Fruit fly (Drosophila melanogaster): Measurements from ENCODE around the gene CG31760.

CG31760 gene

DNA sequence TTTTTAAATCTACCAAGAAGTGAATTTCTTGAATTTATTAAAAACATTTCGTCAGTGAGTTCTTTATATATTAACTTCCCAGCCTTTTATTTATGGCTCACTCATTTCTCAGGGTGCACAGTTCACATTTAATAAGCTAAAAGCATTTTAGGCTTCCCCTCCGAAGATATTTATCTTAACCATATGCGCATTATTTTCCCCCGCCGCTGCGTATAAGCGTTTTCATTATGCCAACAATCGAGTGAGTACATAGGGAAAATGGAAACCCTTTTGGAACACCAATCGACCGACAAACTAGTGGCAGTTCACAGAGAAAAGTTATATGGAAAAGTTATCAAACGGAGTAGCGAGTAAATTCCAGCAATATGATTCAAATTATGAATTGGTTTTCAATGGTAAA lies 4.9 kb upstream of the CG31760 start, which contains the start of gene Gr33a:
Gene Gr33a (plus strand): TSS at position 301 of the 400 bp plus-strand sequence.
- TF ChIP-seq noc (tag; optimal IDR thresholded peaks at IDR 0.05), result no peak

- TF ChIP-seq noc (tag; optimal IDR thresholded peaks at IDR 0.05), result no peak
Measured at dm6 chr2L:12161467-12161866, 18.9 kb downstream of the CG31760 start, which contains the start of gene CG31861. TSS of gene CG31861 (plus strand) at chr2L:12161767.

DNA sequence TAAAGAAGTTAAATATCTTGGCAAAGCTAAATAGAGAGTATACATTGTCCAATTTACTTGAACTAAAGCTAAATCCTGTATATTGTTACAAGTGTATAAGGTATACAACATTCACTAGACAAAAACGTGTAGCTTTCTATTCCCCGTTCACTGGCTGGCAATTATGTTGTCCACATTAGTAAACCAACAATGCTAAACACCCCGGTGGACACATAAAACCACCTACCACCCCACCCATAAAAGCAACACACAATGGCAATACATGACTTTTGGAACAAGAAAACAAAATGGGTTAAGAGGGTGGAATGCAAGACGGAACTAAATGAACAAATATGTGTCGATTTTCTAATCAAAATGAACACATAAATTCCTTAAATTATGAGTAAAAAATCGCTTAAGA lies 21.4 kb downstream of the CG31760 start, which contains the start of gene ZnT33D:
Gene ZnT33D (plus strand): TSS at position 301 of the 400 bp plus-strand sequence.
- no peak for TF ChIP-seq noc (tag; optimal IDR thresholded peaks at IDR 0.05)

DNA sequence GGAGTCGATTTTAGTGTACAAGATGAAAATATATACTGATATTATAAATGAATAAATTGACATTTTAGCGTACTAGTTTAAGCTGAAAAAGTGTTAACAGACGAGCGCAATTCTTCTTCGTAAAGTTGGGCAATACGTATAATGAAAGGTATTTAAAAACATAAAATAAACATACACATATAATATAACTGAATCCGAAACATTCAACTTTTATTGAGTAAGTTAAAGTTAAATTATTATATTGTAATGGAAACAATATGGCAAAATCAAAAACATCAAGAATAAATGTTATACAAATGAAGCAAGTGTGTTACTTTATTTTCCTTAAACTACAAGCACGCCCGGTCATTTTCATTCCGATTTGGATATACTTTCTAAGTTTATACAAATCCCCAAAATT lies 27.7 kb downstream of the CG31760 start, which contains the start of gene CG17217:
Gene CG17217 (plus strand): TSS at position 301 of the 400 bp plus-strand sequence.
- TF ChIP-seq noc (tag; optimal IDR thresholded peaks at IDR 0.05), result no peak

dm6 chr2L:12172536-12173234 lies 30.1 kb downstream of the CG31760 start, which contains the start of the genes CG6583 and crok:
TSS of gene CG6583 (minus strand) at chr2L:12172586.
TSS of gene crok (plus strand) at chr2L:12172981.
- no peak for TF ChIP-seq noc (tag; optimal IDR thresholded peaks at IDR 0.05)

DNA sequence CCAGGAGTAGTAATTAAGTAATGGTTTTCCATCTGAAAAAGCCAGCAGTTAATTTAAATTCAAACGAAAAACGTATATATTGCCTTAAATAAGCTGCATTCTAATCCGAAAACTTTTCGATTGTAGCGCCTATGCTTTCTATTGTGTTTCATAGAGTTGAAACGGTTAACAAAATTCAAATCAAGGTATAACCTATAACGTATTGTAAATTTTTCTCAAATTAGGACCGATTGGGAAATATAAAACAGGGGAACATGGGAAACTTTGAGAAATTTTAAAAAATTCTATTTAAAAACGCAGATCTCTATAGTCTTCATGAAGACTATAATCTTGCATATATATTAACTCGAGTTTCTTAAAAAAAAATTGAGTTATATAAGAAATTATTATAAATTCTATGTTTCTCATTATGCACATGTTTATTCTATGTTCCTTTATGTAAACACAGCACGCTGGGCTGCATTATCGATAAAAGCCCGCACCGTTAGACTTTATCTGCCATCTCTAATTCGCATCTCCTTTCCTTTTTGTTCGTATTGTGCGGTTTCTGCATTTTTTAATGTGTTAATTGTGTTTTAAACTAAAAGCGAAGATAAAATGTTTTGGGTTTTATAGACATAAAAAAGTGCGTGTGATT lies 32.0 kb downstream of the CG31760 start, which contains the start of gene bru1:
Gene bru1 (plus strand): TSS at position 512 of the 637 bp plus-strand sequence.
- TF ChIP-seq noc (tag; optimal IDR thresholded peaks at IDR 0.05), result no peak

DNA sequence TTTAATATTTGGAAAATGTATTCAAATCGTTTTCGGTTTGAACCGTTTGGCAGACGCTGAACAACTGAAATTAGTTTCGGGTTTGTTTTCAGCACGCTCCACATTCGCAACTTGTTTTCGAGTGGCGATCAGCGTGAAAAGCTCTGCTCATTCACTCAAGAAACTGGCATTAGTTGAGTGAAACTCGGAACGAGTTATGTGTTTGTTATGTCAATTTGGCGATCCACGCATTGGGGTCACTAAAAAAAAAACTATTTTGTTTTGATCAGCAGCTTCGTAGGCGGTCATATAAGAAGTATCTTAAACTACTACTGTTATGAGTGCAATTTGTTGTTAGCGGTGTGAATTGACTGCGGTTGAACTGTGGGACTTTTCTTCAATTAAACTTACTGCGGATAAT lies 35.0 kb downstream of the CG31760 start, which contains the start of gene atilla:
Gene atilla (minus strand): TSS at position 266 of the 400 bp plus-strand sequence.
- no peak for TF ChIP-seq noc (tag; optimal IDR thresholded peaks at IDR 0.05)

DNA sequence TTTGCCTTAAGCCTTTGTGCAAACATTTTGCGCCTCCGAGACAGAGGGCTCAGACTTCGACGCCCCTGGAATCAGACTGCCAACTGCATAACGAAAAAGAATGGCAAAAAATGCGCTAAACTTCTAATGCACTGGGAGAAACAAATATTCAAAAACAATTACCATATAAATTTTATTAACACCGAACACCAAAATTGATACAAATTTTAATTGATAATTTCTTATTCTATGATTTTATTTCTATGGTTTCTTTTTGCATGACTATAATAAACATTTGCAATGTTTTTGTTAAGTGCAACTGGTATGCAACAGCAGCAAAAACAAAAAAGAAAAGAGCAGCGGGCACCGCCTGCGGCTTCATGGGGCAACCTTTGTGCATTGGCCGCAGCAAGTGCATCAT lies 50.4 kb downstream of the CG31760 start:
- TF ChIP-seq noc (tag; optimal IDR thresholded peaks at IDR 0.05), result no peak

DNA sequence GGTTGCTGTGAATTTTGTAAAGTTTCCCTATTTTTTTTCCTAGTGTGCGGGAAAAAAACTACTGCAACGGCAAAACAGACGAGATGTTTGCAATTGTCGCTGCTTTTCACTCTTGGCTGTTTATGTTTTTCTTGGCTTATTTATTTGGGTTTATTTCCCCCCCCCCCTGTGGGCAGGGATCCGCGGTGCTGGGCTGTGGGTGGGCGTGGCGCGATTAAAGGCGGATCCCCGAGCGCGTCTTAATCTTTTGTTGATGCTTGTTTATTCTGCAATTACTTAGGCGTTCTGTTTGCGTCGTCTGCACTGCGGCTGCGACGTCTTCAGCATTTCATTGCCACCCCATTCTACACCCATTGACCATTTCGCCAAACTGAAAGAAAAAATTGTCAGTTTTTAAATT lies 52.3 kb downstream of the CG31760 start:
- no peak for TF ChIP-seq noc (tag; optimal IDR thresholded peaks at IDR 0.05)

dm6 chr2L:12200990-12201389 lies 58.4 kb downstream of the CG31760 start:
- no peak for TF ChIP-seq noc (tag; optimal IDR thresholded peaks at IDR 0.05)

DNA sequence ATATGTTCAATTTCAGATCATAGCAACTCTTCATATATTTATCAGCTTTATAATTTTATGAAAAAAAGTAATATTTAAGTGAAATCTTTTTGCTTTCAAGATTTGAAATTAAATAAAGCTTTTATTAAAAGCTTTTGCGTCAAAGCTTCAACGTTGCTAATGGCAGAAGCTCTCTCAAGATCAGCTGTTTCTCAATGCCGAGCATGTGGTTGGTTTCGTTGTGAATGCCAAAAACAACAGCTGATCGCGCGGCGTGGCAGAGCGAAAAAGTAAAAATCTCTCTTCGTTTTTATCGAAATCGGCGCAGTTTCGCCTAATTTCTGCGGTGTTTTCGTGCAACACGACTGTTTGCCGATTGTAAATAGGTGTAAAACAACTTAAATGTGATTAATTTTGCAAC lies 65.0 kb downstream of the CG31760 start, which contains the start of gene CG31759:
Gene CG31759 (plus strand): TSS at position 161 of the 400 bp plus-strand sequence.
- TF ChIP-seq noc (tag; optimal IDR thresholded peaks at IDR 0.05), result no peak

All from whole organism, larva.